Fruit fly (Drosophila melanogaster): ENCODE measurements around the gene Pvf2.

DNA sequence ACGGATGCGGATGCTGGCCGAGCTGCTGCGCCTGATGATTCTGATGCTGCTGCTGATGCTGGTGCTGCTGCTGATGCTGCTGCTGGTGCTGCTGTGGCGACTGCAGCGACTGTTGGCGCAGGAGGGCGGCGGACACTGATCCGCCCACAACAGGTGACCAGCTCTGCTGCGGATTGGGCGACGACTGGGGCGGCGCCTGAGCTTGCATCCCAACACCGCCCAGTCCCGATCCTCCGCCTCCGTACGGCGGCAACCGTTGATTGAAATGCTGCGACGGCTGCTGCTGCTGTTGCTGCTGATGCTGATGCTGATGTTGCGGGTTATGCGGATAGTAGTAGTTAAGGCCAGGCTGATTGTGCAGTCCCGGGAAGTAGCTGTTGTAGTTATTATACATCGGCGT is 59.2 kb downstream of the Pvf2 start:
- TF ChIP-seq pan (optimal IDR thresholded peaks at IDR 0.05), result no peak
- no peak for TF ChIP-seq ey (GFP tag; optimal IDR thresholded peaks at IDR 0.05)
- no peak for TF ChIP-seq sv (GFP tag; optimal IDR thresholded peaks at IDR 0.05)
- TF ChIP-seq Jra (GFP tag; optimal IDR thresholded peaks at IDR 0.05), result no peak
- TF ChIP-seq br (GFP tag; optimal IDR thresholded peaks at IDR 0.05), result no peak
- no peak for TF ChIP-seq Dif (GFP tag; optimal IDR thresholded peaks at IDR 0.05; ENCODE audit: partially characterized antibody)
- no peak for TF ChIP-seq lola (GFP tag; optimal IDR thresholded peaks at IDR 0.05)
- TF ChIP-seq Myc (optimal IDR thresholded peaks at IDR 0.05), result no peak
- no peak for TF ChIP-seq h (GFP tag; optimal IDR thresholded peaks at IDR 0.05)
- TF ChIP-seq psq (GFP tag; optimal IDR thresholded peaks at IDR 0.05), result no peak

All from whole organism, wandering third instar larva.